Worm (Caenorhabditis elegans) whole organism, L3 larva: ENCODE data around the gene F37B4.10.

Experiments used
- R02D3.7 ChIP-seq: fragments of 150-350 bp; optimal IDR thresholded peaks from 2 replicates; lab custom pipeline; 2014; ENCODE audit warnings: missing biosample characterization, missing genetic modification characterization
- ZK546.5 ChIP-seq: sonication (generic microtip); optimal IDR thresholded peaks from 2 replicates; lab custom pipeline; 2017; ENCODE audit warnings: missing biosample characterization, missing genetic modification characterization
- ama-1 ChIP-seq: fragments of 150-350 bp; optimal IDR thresholded peaks from 2 replicates; lab custom pipeline; 2018
- ceh-16 ChIP-seq: sonication (generic microtip); optimal IDR thresholded peaks from 2 replicates; lab custom pipeline; 2017; ENCODE audit warnings: missing biosample characterization, missing genetic modification characterization
- ceh-28 ChIP-seq: fragments of 150-350 bp; optimal IDR thresholded peaks from 2 replicates; lab custom pipeline; 2014; ENCODE audit warnings: missing biosample characterization, missing genetic modification reagents, missing genetic modification characterization
- ceh-9 ChIP-seq: sonication (generic microtip); optimal IDR thresholded peaks from 2 replicates; lab custom pipeline; 2018; ENCODE audit warnings: missing biosample characterization, missing genetic modification characterization
- daf-12 ChIP-seq: fragments of 150-350 bp; optimal IDR thresholded peaks from 2 replicates; lab custom pipeline; 2014; ENCODE audit warnings: missing biosample characterization, missing genetic modification reagents, missing genetic modification characterization
- egl-27 ChIP-seq: sonication (generic microtip); optimal IDR thresholded peaks from 4 replicates; lab custom pipeline; 2017; ENCODE audit warnings: missing biosample characterization, missing genetic modification reagents, missing genetic modification characterization
- egl-5 ChIP-seq: fragments of 150-350 bp; optimal IDR thresholded peaks from 2 replicates; lab custom pipeline; 2017; ENCODE audit warnings: missing biosample characterization, missing genetic modification reagents, missing genetic modification characterization, inconsistent platforms
- elt-1 ChIP-seq: fragments of 150-350 bp; optimal IDR thresholded peaks from 2 replicates; lab custom pipeline; 2014; ENCODE audit warnings: missing biosample characterization, missing genetic modification characterization
- elt-2 ChIP-seq: sonication (generic microtip); optimal IDR thresholded peaks from 2 replicates; lab custom pipeline; 2016; ENCODE audit warnings: missing genetic modification reagents, mild to moderate bottlenecking, missing genetic modification characterization, missing compliant biosample characterization
- elt-3 ChIP-seq, 3 experiments: fragments of 150-350 bp in 1 of 3; sonication (generic microtip) in 2 of 3; optimal IDR thresholded peaks; 2 replicates in 2 of 3; 4 replicates in 1 of 3; lab custom pipeline; 2014 to 2017; ENCODE audit warnings: missing biosample characterization in 3 of 3, missing genetic modification characterization in 3 of 3
- eor-1 ChIP-seq, 2 experiments: fragments of 150-350 bp; optimal IDR thresholded peaks; 2 replicates each; lab custom pipeline; 2014 to 2018; ENCODE audit warnings: missing biosample characterization in 2 of 2, missing genetic modification characterization in 2 of 2
- fkh-2 ChIP-seq: fragments of 150-350 bp; optimal IDR thresholded peaks from 2 replicates; lab custom pipeline; 2014; ENCODE audit warnings: missing biosample characterization, missing genetic modification reagents, missing genetic modification characterization
- fos-1 ChIP-seq: fragments of 150-350 bp; optimal IDR thresholded peaks from 2 replicates; lab custom pipeline; 2014; ENCODE audit warnings: missing biosample characterization, missing genetic modification characterization
- jun-1 ChIP-seq: fragments of 150-350 bp; optimal IDR thresholded peaks from 2 replicates; lab custom pipeline; 2014; ENCODE audit warnings: missing biosample characterization, missing genetic modification reagents, missing genetic modification characterization
- lin-15B ChIP-seq: fragments of 150-350 bp; optimal IDR thresholded peaks from 2 replicates; lab custom pipeline; 2014; ENCODE audit warnings: missing biosample characterization, missing genetic modification characterization
- lin-39 ChIP-seq: fragments of 150-350 bp; optimal IDR thresholded peaks from 2 replicates; lab custom pipeline; 2018; ENCODE audit warnings: missing biosample characterization, missing genetic modification reagents, missing genetic modification characterization
- mdl-1 ChIP-seq: fragments of 150-350 bp; optimal IDR thresholded peaks from 2 replicates; lab custom pipeline; 2014; ENCODE audit warnings: missing biosample characterization, missing genetic modification characterization
- mml-1 ChIP-seq: fragments of 150-350 bp; sonication (generic microtip); optimal IDR thresholded peaks from 3 replicates; lab custom pipeline; 2014; ENCODE audit warnings: missing biosample characterization, missing genetic modification characterization
- nfya-1 ChIP-seq: sonication (generic microtip); optimal IDR thresholded peaks from 2 replicates; lab custom pipeline; 2017; ENCODE audit warnings: missing genetic modification characterization, mild to moderate bottlenecking, missing compliant biosample characterization, antibody characterized with exemption, moderate library complexity; ENCODE audit not compliant: insufficient read depth
- nhr-11 ChIP-seq: fragments of 150-350 bp; optimal IDR thresholded peaks from 2 replicates; lab custom pipeline; 2014; ENCODE audit warnings: missing biosample characterization, missing genetic modification characterization
- nhr-12 ChIP-seq: fragments of 150-350 bp; optimal IDR thresholded peaks from 2 replicates; lab custom pipeline; 2014; ENCODE audit warnings: missing biosample characterization, missing genetic modification characterization
- nhr-237 ChIP-seq: fragments of 150-350 bp; optimal IDR thresholded peaks from 2 replicates; lab custom pipeline; 2014; ENCODE audit warnings: missing biosample characterization, missing genetic modification characterization
- nhr-25 ChIP-seq: sonication (generic microtip); optimal IDR thresholded peaks from 2 replicates; lab custom pipeline; 2017; ENCODE audit warnings: missing biosample characterization, missing genetic modification characterization
- nhr-28 ChIP-seq: fragments of 150-350 bp; optimal IDR thresholded peaks from 2 replicates; lab custom pipeline; 2014; ENCODE audit warnings: missing biosample characterization, missing genetic modification characterization
- nhr-77 ChIP-seq: fragments of 150-350 bp; optimal IDR thresholded peaks from 2 replicates; lab custom pipeline; 2014; ENCODE audit warnings: missing biosample characterization, missing genetic modification characterization
- pqm-1 ChIP-seq: fragments of 150-350 bp; optimal IDR thresholded peaks from 2 replicates; lab custom pipeline; 2017; ENCODE audit warnings: missing biosample characterization, missing genetic modification characterization, inconsistent platforms
- sea-2 ChIP-seq: fragments of 150-350 bp; sonication (generic microtip); optimal IDR thresholded peaks from 4 replicates; lab custom pipeline; 2014; ENCODE audit warnings: missing biosample characterization, missing genetic modification reagents, missing genetic modification characterization
- skn-1 ChIP-seq: fragments of 150-350 bp; optimal IDR thresholded peaks from 2 replicates; lab custom pipeline; 2014; ENCODE audit warnings: missing biosample characterization, missing genetic modification characterization
- snpc-4 ChIP-seq: fragments of 150-350 bp; optimal IDR thresholded peaks from 2 replicates; lab custom pipeline; 2014; ENCODE audit warnings: missing biosample characterization, missing genetic modification characterization
- tbx-2 ChIP-seq: sonication (generic microtip); optimal IDR thresholded peaks from 2 replicates; lab custom pipeline; 2016; ENCODE audit warnings: mild to moderate bottlenecking, missing genetic modification characterization, missing compliant biosample characterization
- unc-39 ChIP-seq: sonication (generic microtip); optimal IDR thresholded peaks from 4 replicates; lab custom pipeline; 2017; ENCODE audit warnings: missing biosample characterization, missing genetic modification characterization
- unc-62 ChIP-seq: fragments of 150-350 bp; sonication (generic microtip); optimal IDR thresholded peaks from 4 replicates; lab custom pipeline; 2014; ENCODE audit warnings: missing biosample characterization, missing genetic modification reagents, missing genetic modification characterization
- zag-1 ChIP-seq: fragments of 150-350 bp; optimal IDR thresholded peaks from 2 replicates; lab custom pipeline; 2014; ENCODE audit warnings: missing biosample characterization, missing genetic modification characterization
- ztf-11 ChIP-seq: fragments of 150-350 bp; optimal IDR thresholded peaks from 2 replicates; lab custom pipeline; 2014; ENCODE audit warnings: missing biosample characterization, missing genetic modification characterization

Gene F37B4.10

DNA sequence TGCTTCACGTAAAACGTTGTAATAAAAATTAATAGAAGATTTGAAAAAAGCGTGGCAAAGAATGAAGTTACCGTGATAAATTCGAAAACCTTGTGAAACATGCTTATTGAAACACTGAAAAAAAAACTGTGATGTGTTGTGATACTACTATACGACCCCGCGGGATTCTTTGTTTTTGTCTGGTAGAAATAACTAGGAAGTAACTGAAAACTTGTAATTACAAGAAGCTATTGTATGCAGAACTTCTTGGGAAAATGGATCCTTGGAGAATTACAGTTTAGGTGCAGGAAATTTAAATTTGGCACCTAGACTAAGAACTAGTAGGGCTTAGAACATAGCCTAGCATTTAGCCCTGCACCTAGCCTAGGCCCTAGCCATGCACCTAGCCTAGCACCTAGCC is 2.4 kb upstream of the F37B4.10 start, which contains the start of gene str-39:
Gene str-39 (minus strand): TSS at position 101 of the 400 bp plus-strand sequence.
- TF ChIP-seq ceh-16: no peak

ce11 chrV:2876188-2876831 is 1.1 kb downstream of the F37B4.10 start:
- TF ChIP-seq fos-1 (tag; lab: Kevin White, UChicago) (no peak), ceh-28 (no peak), zag-1 (no peak), nhr-28 (tag; lab: Kevin White, UChicago) (no peak), lin-39 (tag; lab: Kevin White, UChicago) (no peak), nfya-1 (tag; lab: Kevin White, UChicago) (no peak), nhr-77 (tag; lab: Kevin White, UChicago) (no peak), elt-1 (tag; lab: Kevin White, UChicago) (no peak), nhr-25 (tag; lab: Kevin White, UChicago) (no peak), jun-1 (tag; lab: Kevin White, UChicago) (no peak), daf-12 (tag; lab: Kevin White, UChicago) (no peak), egl-5 (tag; lab: Kevin White, UChicago) (no peak), lin-15B (tag; lab: Kevin White, UChicago) (no peak)

- TF ChIP-seq elt-2 (tag; lab: Kevin White, UChicago) (peak; percentile 75), nhr-28 (tag; lab: Kevin White, UChicago) (no peak), unc-39 (tag; lab: Kevin White, UChicago) (no peak), jun-1 (tag; lab: Kevin White, UChicago) (no peak), pqm-1 (tag; lab: Kevin White, UChicago) (peak; percentile 49), ama-1 (lab: Kevin White, UChicago) (no peak), skn-1 (tag; lab: Kevin White, UChicago) (no peak)
- TF ChIP-seq, all 47 proteins: peak for 2
Measured at ce11 chrV:2875422-2875821, 2.0 kb downstream of the F37B4.10 start, which contains the start of gene folt-2. folt-2 (minus strand) TSS chrV:2875600.

DNA sequence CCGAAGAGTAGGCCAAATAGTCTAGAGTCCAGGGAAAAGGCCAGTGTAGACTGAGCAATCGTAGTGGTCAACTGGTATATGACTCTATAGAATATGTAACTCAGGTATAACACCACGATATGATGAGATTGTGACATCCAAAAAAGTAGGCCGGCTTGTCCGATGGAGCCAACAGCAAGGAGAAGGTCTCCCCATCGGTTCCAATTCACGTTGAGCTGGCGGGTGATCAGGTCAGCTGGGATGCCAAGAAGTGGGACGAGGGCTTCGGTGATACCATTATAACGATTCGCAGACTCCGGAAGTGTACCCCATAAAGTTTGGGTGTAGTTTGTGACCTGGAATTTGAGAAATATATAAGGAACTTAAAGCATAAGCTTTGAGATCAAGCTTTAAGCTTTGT is 4.5 kb downstream of the F37B4.10 start:
- TF ChIP-seq fos-1 (tag; lab: Kevin White, UChicago): no peak
- no peak for TF ChIP-seq fkh-2 (tag; lab: Kevin White, UChicago)
- no peak for TF ChIP-seq ZK546.5
- no peak for TF ChIP-seq nhr-11
- TF ChIP-seq ceh-16: no peak
- no peak for TF ChIP-seq daf-12 (tag; lab: Kevin White, UChicago)
- TF ChIP-seq mdl-1 (tag; lab: Kevin White, UChicago): no peak
- TF ChIP-seq R02D3.7 (tag; lab: Kevin White, UChicago): no peak
- TF ChIP-seq elt-3 (tag; optimal IDR thresholded peaks at IDR 0.05; lab: Kevin White, UChicago): no peak
- TF ChIP-seq ceh-9 (tag; lab: Kevin White, UChicago): no peak
- TF ChIP-seq snpc-4 (tag; lab: Kevin White, UChicago): no peak
- no peak for TF ChIP-seq nhr-25 (tag; lab: Kevin White, UChicago)
- TF ChIP-seq elt-2 (tag; lab: Kevin White, UChicago): no peak
- no peak for TF ChIP-seq sea-2 (GFP tag; lab: Kevin White, UChicago)
- TF ChIP-seq unc-62 (GFP tag; lab: Kevin White, UChicago): no peak

- TF ChIP-seq pqm-1 (tag; lab: Kevin White, UChicago): no peak
- no peak for TF ChIP-seq ama-1 (lab: Kevin White, UChicago)
- TF ChIP-seq tbx-2 (tag; lab: Kevin White, UChicago): no peak
- no peak for TF ChIP-seq jun-1 (tag; lab: Kevin White, UChicago)
Measured at ce11 chrV:2871754-2872504, 5.5 kb downstream of the F37B4.10 start.

DNA sequence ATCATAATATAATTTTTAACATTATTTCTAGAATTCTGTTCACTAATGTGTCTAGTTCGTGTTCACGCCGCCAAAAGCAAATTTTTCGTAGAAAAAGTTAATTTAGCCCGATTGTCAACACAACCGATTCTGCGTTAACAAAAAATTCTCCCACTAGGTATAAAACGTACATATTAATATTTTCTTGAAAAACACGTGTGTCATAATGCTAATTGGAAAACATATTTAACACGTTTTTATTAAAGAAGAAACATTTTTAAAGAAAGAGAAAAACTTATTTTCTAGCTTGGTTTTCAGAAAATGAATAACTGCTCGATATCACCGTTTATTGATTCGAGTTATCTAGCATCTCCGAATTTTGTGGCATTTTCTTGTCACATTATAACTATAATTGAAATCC is 7.3 kb downstream of the F37B4.10 start, which contains the start of gene srh-243:
Gene srh-243 (plus strand): TSS at position 301 of the 400 bp plus-strand sequence.
- no peak for TF ChIP-seq eor-1 (tag; optimal IDR thresholded peaks at IDR 0.05; lab: Kevin White, UChicago)
- TF ChIP-seq ztf-11 (tag; lab: Kevin White, UChicago): no peak
- no peak for TF ChIP-seq unc-39 (tag; lab: Kevin White, UChicago)
- no peak for TF ChIP-seq mml-1 (tag; lab: Kevin White, UChicago)
- TF ChIP-seq jun-1 (tag; lab: Kevin White, UChicago): no peak
- TF ChIP-seq egl-27 (tag; lab: Kevin White, UChicago): no peak
- no peak for TF ChIP-seq nhr-237 (tag; lab: Kevin White, UChicago)
- TF ChIP-seq nhr-12 (tag; lab: Kevin White, UChicago): no peak
- TF ChIP-seq ZK546.5: no peak
- TF ChIP-seq nhr-11: no peak
- no peak for TF ChIP-seq fos-1 (tag; lab: Kevin White, UChicago)
- TF ChIP-seq, all 47 proteins: peak for 0
